Worm (Caenorhabditis elegans) whole organism, L2 larva: ENCODE measurements around the gene Y105C5B.9.

Experiments
- ama-1 ChIP-seq: fragments of 150-350 bp; optimal IDR thresholded peaks from 2 replicates; lab custom pipeline; 2018; ENCODE audit warnings: inconsistent platforms
- blmp-1 ChIP-seq: sonication (generic microtip); optimal IDR thresholded peaks from 2 replicates; lab custom pipeline; 2017; ENCODE audit warnings: missing genetic modification characterization, mild to moderate bottlenecking, missing compliant biosample characterization, antibody characterized with exemption, moderate library complexity; ENCODE audit not compliant: insufficient read depth
- crh-2 ChIP-seq: sonication (generic microtip); optimal IDR thresholded peaks from 2 replicates; lab custom pipeline; 2017; ENCODE audit warnings: missing biosample characterization, missing genetic modification characterization
- fos-1 ChIP-seq: fragments of 150-350 bp; optimal IDR thresholded peaks from 2 replicates; lab custom pipeline; 2014; ENCODE audit warnings: missing biosample characterization, missing genetic modification characterization
- lin-13 ChIP-seq: fragments of 150-350 bp; optimal IDR thresholded peaks from 2 replicates; lab custom pipeline; 2014; ENCODE audit warnings: missing biosample characterization, missing genetic modification reagents, missing genetic modification characterization
- nhr-12 ChIP-seq: fragments of 150-350 bp; optimal IDR thresholded peaks from 2 replicates; lab custom pipeline; 2014; ENCODE audit warnings: missing biosample characterization, missing genetic modification characterization
- nhr-6 ChIP-seq: fragments of 150-350 bp; optimal IDR thresholded peaks from 2 replicates; lab custom pipeline; 2014; ENCODE audit warnings: missing biosample characterization, missing genetic modification characterization
- snpc-4 ChIP-seq: fragments of 150-350 bp; optimal IDR thresholded peaks from 2 replicates; lab custom pipeline; 2014; ENCODE audit warnings: missing biosample characterization, missing genetic modification characterization
- unc-62 ChIP-seq: fragments of 150-350 bp; optimal IDR thresholded peaks from 2 replicates; lab custom pipeline; 2014; ENCODE audit warnings: missing biosample characterization, missing genetic modification reagents, missing genetic modification characterization
- ztf-11 ChIP-seq: sonication (generic microtip); optimal IDR thresholded peaks from 2 replicates; lab custom pipeline; 2017; ENCODE audit warnings: missing biosample characterization, missing genetic modification characterization

ce11 chrIV:15950838-15951581 lies 20.6 kb downstream of the Y105C5B.9 start, which contains the start of gene ifas-3:
- TF ChIP-seq snpc-4 (tag; lab: Kevin White, UChicago) (no peak), nhr-6 (no peak), nhr-12 (tag; lab: Kevin White, UChicago) (no peak), blmp-1 (tag; lab: Kevin White, UChicago) (no peak), unc-62 (GFP tag; lab: Kevin White, UChicago) (no peak), crh-2 (tag; lab: Kevin White, UChicago) (no peak), ztf-11 (tag; lab: Kevin White, UChicago) (no peak), ama-1 (no peak), fos-1 (no peak), lin-13 (GFP tag; lab: Kevin White, UChicago) (no peak)
